Worm (Caenorhabditis elegans) whole organism, midembryonic: ENCODE results near the gene Y54G11A.2.
A peak's percentile ranks its signal among the peaks of the same experiment; 100 is the strongest.

Experiments used
- T22C8.4 ChIP-seq: fragments of 200-800 bp; sonication (Bioruptor generic); IDR thresholded peaks from 2 replicates; pipeline ENCODE4 v1.3.6; 2022; ENCODE audit warnings: missing genetic modification characterization, missing compliant biosample characterization
- cog-1 ChIP-seq: sonication (generic microtip); optimal IDR thresholded peaks from 2 replicates; lab custom pipeline; 2016; ENCODE audit warnings: missing genetic modification characterization, missing compliant biosample characterization
- flt-1 ChIP-seq: fragments of 200-800 bp; sonication (Bioruptor generic); IDR thresholded peaks from 2 replicates; pipeline ENCODE4 v1.3.6; 2022; ENCODE audit warnings: missing genetic modification characterization, missing compliant biosample characterization
- klf-2 ChIP-seq: fragments of 200-800 bp; sonication (Bioruptor generic); conservative IDR thresholded peaks from 2 replicates; pipeline ENCODE4 v1.3.6; 2022; ENCODE audit warnings: missing genetic modification reagents, missing genetic modification characterization, missing compliant biosample characterization
- med-1 ChIP-seq: sonication (generic microtip); optimal IDR thresholded peaks from 2 replicates; lab custom pipeline; 2017; ENCODE audit warnings: missing genetic modification characterization, mild to moderate bottlenecking, missing compliant biosample characterization, antibody characterized with exemption, missing genetic modification reagents; ENCODE audit not compliant: insufficient read depth
- ref-1 ChIP-seq: fragments of 200-800 bp; sonication (Bioruptor generic); conservative IDR thresholded peaks from 2 replicates; pipeline ENCODE4 v1.3.6; 2022; ENCODE audit warnings: missing genetic modification reagents, missing genetic modification characterization, missing compliant biosample characterization
- tab-1 ChIP-seq: fragments of 200-800 bp; sonication (Bioruptor generic); IDR thresholded peaks from 2 replicates; pipeline ENCODE4 v1.3.6; 2022; ENCODE audit warnings: missing genetic modification characterization, missing compliant biosample characterization
- ztf-23 ChIP-seq: fragments of 200-800 bp; sonication (Bioruptor generic); IDR thresholded peaks from 2 replicates; pipeline ENCODE4 v1.3.6; 2022; ENCODE audit warnings: missing genetic modification reagents, missing genetic modification characterization, missing compliant biosample characterization
- ztf-29 ChIP-seq: fragments of 200-800 bp; sonication (Bioruptor generic); IDR thresholded peaks from 2 replicates; pipeline ENCODE4 v1.3.6; 2022; ENCODE audit warnings: missing genetic modification reagents, missing genetic modification characterization, missing compliant biosample characterization

Gene Y54G11A.2

ce11 chrII:14247748-14248502 lies 4.2 kb upstream of the Y54G11A.2 start:
- TF ChIP-seq klf-2 (GFP tag; lab: Robert Waterston, UW) (no peak), cog-1 (tag; lab: Kevin White, UChicago) (no peak), tab-1 (GFP tag; lab: Robert Waterston, UW) (no peak), ztf-23 (GFP tag; lab: Robert Waterston, UW) (no peak), ref-1 (GFP tag; lab: Robert Waterston, UW) (no peak), ztf-29 (GFP tag; lab: Robert Waterston, UW) (no peak), med-1 (GFP tag; lab: Kevin White, UChicago) (peak; percentile 24), T22C8.4 (GFP tag; lab: Robert Waterston, UW) (no peak), flt-1 (GFP tag; lab: Robert Waterston, UW) (peak; percentile 69)

- TF ChIP-seq ztf-29 (GFP tag; lab: Robert Waterston, UW): 0 out of 2 replicates have a peak, but pooled peaks have one; percentile 5
- TF ChIP-seq klf-2 (GFP tag; lab: Robert Waterston, UW): no peak
- peak; percentile 71; the same call in 1 of the 2 replicates for TF ChIP-seq flt-1 (GFP tag; lab: Robert Waterston, UW)
- TF ChIP-seq med-1 (GFP tag; lab: Kevin White, UChicago): peak; percentile 13
- no peak for TF ChIP-seq tab-1 (GFP tag; lab: Robert Waterston, UW)
- no peak for TF ChIP-seq ref-1 (GFP tag; lab: Robert Waterston, UW)
- no peak for TF ChIP-seq cog-1 (tag; lab: Kevin White, UChicago)
- peak; percentile 61; the same call in 1 of the 2 replicates for TF ChIP-seq T22C8.4 (GFP tag; lab: Robert Waterston, UW)
- TF ChIP-seq ztf-23 (GFP tag; lab: Robert Waterston, UW): peak; percentile 57; the same call in 1 of the 2 replicates
These were observed 2.7 kb upstream of the Y54G11A.2 start for ce11 chrII:14249489-14249888.

- TF ChIP-seq med-1 (GFP tag; lab: Kevin White, UChicago) (no peak), ztf-23 (GFP tag; lab: Robert Waterston, UW) (peak; percentile 82), ztf-29 (GFP tag; lab: Robert Waterston, UW) (peak; percentile 41; the same call in 1 of the 2 replicates), flt-1 (GFP tag; lab: Robert Waterston, UW) (peak; percentile 80; the same call in 1 of the 2 replicates), cog-1 (tag; lab: Kevin White, UChicago) (peak; percentile 72), T22C8.4 (GFP tag; lab: Robert Waterston, UW) (no peak)
These were observed 1.8 kb upstream of the Y54G11A.2 start, which contains the start of gene hmg-1.1 for ce11 chrII:14250147-14250965. hmg-1.1 (plus strand) TSS chrII:14250695.

ce11 chrII:14251400-14251940 lies 687 bp upstream of the Y54G11A.2 start:
- TF ChIP-seq cog-1 (tag; lab: Kevin White, UChicago): peak; percentile 66
- TF ChIP-seq T22C8.4 (GFP tag; lab: Robert Waterston, UW): no peak
- TF ChIP-seq tab-1 (GFP tag; lab: Robert Waterston, UW): no peak
- TF ChIP-seq klf-2 (GFP tag; lab: Robert Waterston, UW): 0 out of 2 replicates have a peak, but pooled peaks have one; percentile 31
- peak; percentile 83 for TF ChIP-seq flt-1 (GFP tag; lab: Robert Waterston, UW)
- TF ChIP-seq ref-1 (GFP tag; lab: Robert Waterston, UW): 0 out of 2 replicates have a peak, but pooled peaks have one; percentile 51
- TF ChIP-seq ztf-29 (GFP tag; lab: Robert Waterston, UW): no peak; the same call in 1 of the 2 replicates
- peak; percentile 66 for TF ChIP-seq ztf-23 (GFP tag; lab: Robert Waterston, UW)

- TF ChIP-seq tab-1 (GFP tag; lab: Robert Waterston, UW) (no peak), klf-2 (GFP tag; lab: Robert Waterston, UW) (no peak), ztf-29 (GFP tag; lab: Robert Waterston, UW) (no peak), ztf-23 (GFP tag; lab: Robert Waterston, UW) (no peak), med-1 (GFP tag; lab: Kevin White, UChicago) (no peak), flt-1 (GFP tag; lab: Robert Waterston, UW) (no peak)
These were observed 3.7 kb downstream of the Y54G11A.2 start for ce11 chrII:14255850-14256249.

ce11 chrII:14256779-14257178 lies 4.6 kb downstream of the Y54G11A.2 start, which contains the start of gene Y54G11A.19:
Y54G11A.19 (minus strand) TSS chrII:14256879.
- no peak for TF ChIP-seq T22C8.4 (GFP tag; lab: Robert Waterston, UW)
- TF ChIP-seq cog-1 (tag; lab: Kevin White, UChicago): no peak
- TF ChIP-seq klf-2 (GFP tag; lab: Robert Waterston, UW): no peak
- no peak for TF ChIP-seq ref-1 (GFP tag; lab: Robert Waterston, UW)
- no peak for TF ChIP-seq med-1 (GFP tag; lab: Kevin White, UChicago)
- TF ChIP-seq flt-1 (GFP tag; lab: Robert Waterston, UW): no peak
- no peak for TF ChIP-seq tab-1 (GFP tag; lab: Robert Waterston, UW)
- TF ChIP-seq ztf-23 (GFP tag; lab: Robert Waterston, UW): no peak
- TF ChIP-seq ztf-29 (GFP tag; lab: Robert Waterston, UW): no peak

DNA sequence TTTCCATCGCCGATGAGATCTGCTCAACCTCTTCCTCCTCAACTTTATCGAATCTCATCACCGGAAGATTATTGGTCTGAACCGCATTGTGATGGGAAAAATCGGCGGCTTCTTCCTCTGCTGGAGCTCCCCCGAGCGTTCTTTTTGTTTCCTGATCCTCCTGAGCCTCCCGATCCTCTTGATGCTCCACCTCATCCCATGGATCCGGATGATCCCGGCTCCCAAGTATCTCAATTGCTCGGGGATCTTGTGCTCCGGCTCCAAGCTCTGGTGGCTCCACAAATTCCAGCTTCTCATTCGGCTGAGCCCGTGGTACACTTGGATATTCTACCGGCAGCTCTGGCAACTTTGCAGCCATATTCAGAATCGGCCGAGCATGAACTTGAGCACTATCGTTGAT lies 5.8 kb downstream of the Y54G11A.2 start:
- no peak for TF ChIP-seq med-1 (GFP tag; lab: Kevin White, UChicago)
- no peak for TF ChIP-seq ztf-29 (GFP tag; lab: Robert Waterston, UW)
- no peak for TF ChIP-seq klf-2 (GFP tag; lab: Robert Waterston, UW)
- TF ChIP-seq T22C8.4 (GFP tag; lab: Robert Waterston, UW): no peak
- no peak for TF ChIP-seq ztf-23 (GFP tag; lab: Robert Waterston, UW)
- no peak for TF ChIP-seq tab-1 (GFP tag; lab: Robert Waterston, UW)
- TF ChIP-seq cog-1 (tag; lab: Kevin White, UChicago): no peak
- no peak for TF ChIP-seq ref-1 (GFP tag; lab: Robert Waterston, UW)
- no peak for TF ChIP-seq flt-1 (GFP tag; lab: Robert Waterston, UW)
